Worm (Caenorhabditis elegans) whole organism, early embryonic: ENCODE measurements around the gene cutl-18.

Experiments used
- B0310.2 ChIP-seq: sonication (generic microtip); optimal IDR thresholded peaks from 2 replicates; lab custom pipeline; 2016; ENCODE audit warnings: mild to moderate bottlenecking, missing genetic modification characterization, missing compliant biosample characterization
- F13C5.2 ChIP-seq: sonication (generic microtip); optimal IDR thresholded peaks from 2 replicates; lab custom pipeline; 2017; ENCODE audit warnings: mild to moderate bottlenecking, missing genetic modification characterization, inconsistent platforms, missing compliant biosample characterization
- aly-1 ChIP-seq: sonication (generic microtip); optimal IDR thresholded peaks from 2 replicates; lab custom pipeline; 2016; ENCODE audit warnings: missing genetic modification characterization, missing compliant biosample characterization
- ama-1 ChIP-seq: fragments of 150-350 bp; optimal IDR thresholded peaks from 2 replicates; lab custom pipeline; 2014
- ceh-13 ChIP-seq: fragments of 200-800 bp; sonication (Bioruptor generic); optimal IDR thresholded peaks from 2 replicates; lab custom pipeline; 2018; ENCODE audit warnings: mild to moderate bottlenecking, missing genetic modification characterization, missing compliant biosample characterization
- ceh-36 ChIP-seq: sonication (generic microtip); optimal IDR thresholded peaks from 2 replicates; lab custom pipeline; 2016; ENCODE audit warnings: missing genetic modification characterization, inconsistent platforms, missing compliant biosample characterization
- ets-7 ChIP-seq: sonication (generic microtip); optimal IDR thresholded peaks from 2 replicates; lab custom pipeline; 2016; ENCODE audit warnings: missing genotype, missing genetic modification characterization, missing compliant biosample characterization
- flt-1 ChIP-seq: fragments of 200-800 bp; sonication (Bioruptor generic); IDR thresholded peaks from 2 replicates; pipeline ENCODE4 v1.3.6; 2022; ENCODE audit warnings: missing genetic modification characterization, missing compliant biosample characterization
- hmbx-1 ChIP-seq: sonication (generic microtip); optimal IDR thresholded peaks from 2 replicates; lab custom pipeline; 2016; ENCODE audit warnings: mild to moderate bottlenecking, missing genetic modification characterization, missing compliant biosample characterization
- hmg-4 ChIP-seq: fragments of 200-800 bp; sonication (Bioruptor generic); optimal IDR thresholded peaks from 2 replicates; lab custom pipeline; 2018; ENCODE audit warnings: mild to moderate bottlenecking, missing genetic modification characterization, missing compliant biosample characterization
- hnd-1 ChIP-seq: sonication (generic microtip); optimal IDR thresholded peaks from 2 replicates; lab custom pipeline; 2016; ENCODE audit warnings: missing genetic modification characterization, missing compliant biosample characterization
- pes-1 ChIP-seq: fragments of 200-800 bp; sonication (Bioruptor generic); IDR thresholded peaks from 2 replicates; pipeline ENCODE4 v1.3.6; 2022; ENCODE audit warnings: missing genetic modification reagents, missing genetic modification characterization, missing compliant biosample characterization
- scrt-1 ChIP-seq: fragments of 200-800 bp; sonication (Bioruptor generic); IDR thresholded peaks from 2 replicates; pipeline ENCODE4 v1.3.6; 2022; ENCODE audit warnings: missing genetic modification characterization, missing compliant biosample characterization
- sea-1 ChIP-seq: fragments of 200-800 bp; sonication (Bioruptor generic); conservative IDR thresholded peaks from 2 replicates; pipeline ENCODE4 v1.3.6; 2022; ENCODE audit warnings: missing genetic modification characterization, missing compliant biosample characterization
- tbx-11 ChIP-seq: fragments of 200-800 bp; sonication (Bioruptor generic); IDR thresholded peaks from 2 replicates; pipeline ENCODE4 v1.3.6; 2022; ENCODE audit warnings: missing genetic modification characterization, missing compliant biosample characterization
- tbx-37 ChIP-seq: fragments of 200-800 bp; sonication (Bioruptor generic); conservative IDR thresholded peaks from 2 replicates; pipeline ENCODE4 v1.3.6; 2022; ENCODE audit warnings: missing genetic modification reagents, missing genetic modification characterization, missing compliant biosample characterization
- tra-4 ChIP-seq: sonication (generic microtip); optimal IDR thresholded peaks from 2 replicates; lab custom pipeline; 2017; ENCODE audit warnings: missing genetic modification characterization, missing compliant biosample characterization

The cutl-18 gene

DNA sequence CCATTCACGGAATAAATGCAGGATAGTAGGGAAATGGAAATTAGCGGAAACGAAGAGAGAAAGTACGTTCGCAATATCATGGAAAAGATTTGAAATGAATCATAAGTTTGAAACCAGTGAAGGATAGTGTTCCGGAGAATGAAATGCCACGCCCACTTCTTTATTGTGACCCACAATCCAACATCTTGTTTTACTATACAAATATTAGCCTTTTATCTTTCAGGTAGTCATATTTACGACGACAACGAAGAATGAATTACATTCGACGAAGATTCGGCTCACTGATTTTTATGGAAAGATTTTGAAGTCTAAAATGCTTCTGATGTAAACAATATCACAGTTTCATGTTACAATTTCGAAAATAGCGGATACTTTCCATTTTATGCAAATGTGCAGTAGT lies at the start of gene cutl-18:
Gene cutl-18, minus strand, starts transcription at position 101 of the 400 bp plus-strand sequence.
- TF ChIP-seq B0310.2 (tag; lab: Kevin White, UChicago) (no peak), hnd-1 (no peak), tbx-11 (GFP tag; lab: Robert Waterston, UW) (no peak), ama-1 (lab: Kevin White, UChicago) (no peak), scrt-1 (GFP tag; lab: Robert Waterston, UW) (no peak), hmg-4 (GFP tag; lab: Kevin White, UChicago) (no peak), ets-7 (no peak), hmbx-1 (no peak)

ce11 chrV:11366129-11366528 lies 49.4 kb upstream of the cutl-18 start, which contains the start of gene dop-5:
Gene dop-5 (minus strand): TSS chrV:11366229.
- no peak for TF ChIP-seq F13C5.2 (tag; lab: Kevin White, UChicago)
- TF ChIP-seq ama-1 (lab: Kevin White, UChicago): no peak
- TF ChIP-seq hmbx-1: no peak
- no peak for TF ChIP-seq pes-1
- TF ChIP-seq hmg-4 (GFP tag; lab: Kevin White, UChicago): no peak
- no peak for TF ChIP-seq scrt-1 (GFP tag; lab: Robert Waterston, UW)
- TF ChIP-seq tra-4: no peak
- TF ChIP-seq sea-1 (GFP tag; lab: Robert Waterston, UW): no peak
- no peak for TF ChIP-seq aly-1 (tag; lab: Kevin White, UChicago)
- no peak for TF ChIP-seq tbx-11 (GFP tag; lab: Robert Waterston, UW)
- TF ChIP-seq hnd-1: no peak
- no peak for TF ChIP-seq B0310.2 (tag; lab: Kevin White, UChicago)
- TF ChIP-seq ceh-36 (tag; lab: Kevin White, UChicago): no peak

- TF ChIP-seq aly-1 (tag; lab: Kevin White, UChicago) (no peak), flt-1 (GFP tag; lab: Robert Waterston, UW) (no peak), hmg-4 (GFP tag; lab: Kevin White, UChicago) (no peak), pes-1 (no peak), hmbx-1 (no peak), ets-7 (no peak), ceh-13 (GFP tag; lab: Kevin White, UChicago) (no peak), ama-1 (lab: Kevin White, UChicago) (no peak), tbx-11 (GFP tag; lab: Robert Waterston, UW) (no peak), hnd-1 (no peak), tbx-37 (GFP tag; lab: Robert Waterston, UW) (no peak), F13C5.2 (tag; lab: Kevin White, UChicago) (no peak), scrt-1 (GFP tag; lab: Robert Waterston, UW) (no peak)
These were observed 46.9 kb upstream of the cutl-18 start for ce11 chrV:11363575-11363974.

DNA sequence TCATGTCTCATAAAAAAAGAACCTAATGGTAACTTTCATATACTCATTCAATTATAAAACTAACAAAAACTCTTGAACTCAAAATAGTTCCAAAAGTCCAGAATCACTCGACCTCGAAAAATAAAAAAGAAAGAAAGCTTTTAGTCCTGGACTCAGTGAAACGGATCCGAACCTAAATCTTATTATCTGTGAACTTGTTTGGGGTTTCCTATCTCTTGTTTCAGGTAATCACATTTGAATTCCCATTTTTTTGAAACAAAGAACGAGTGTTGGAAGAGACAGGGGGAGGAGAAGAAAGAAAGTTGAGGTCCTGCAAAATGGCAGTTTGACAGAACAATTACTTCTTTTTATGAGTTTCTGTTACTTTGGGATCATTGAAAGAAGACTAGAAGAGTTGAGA lies 37.6 kb upstream of the cutl-18 start:
- TF ChIP-seq tra-4 (no peak), F13C5.2 (tag; lab: Kevin White, UChicago) (no peak), ama-1 (lab: Kevin White, UChicago) (no peak), hmbx-1 (no peak)

DNA sequence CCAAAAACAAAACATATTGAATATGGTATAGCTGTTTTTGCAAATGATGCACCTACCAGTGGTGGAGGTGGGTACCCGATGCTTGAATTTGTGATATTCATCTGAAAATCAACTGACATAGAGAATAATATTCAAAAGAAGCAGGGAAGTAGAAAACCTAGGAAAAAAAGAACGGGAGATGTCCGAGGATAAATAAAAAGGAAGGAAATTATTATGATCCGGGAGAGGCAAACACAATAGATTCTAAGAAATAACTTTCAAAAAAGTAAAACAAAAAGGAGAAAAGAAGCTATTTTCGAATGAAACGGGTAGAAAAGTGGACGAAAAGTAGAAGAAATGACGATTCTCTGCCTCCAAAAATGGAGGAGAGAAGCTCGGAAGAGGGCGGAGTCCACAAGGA lies 36.2 kb upstream of the cutl-18 start, which contains the start of gene npr-25:
Gene npr-25, minus strand, starts transcription at position 101 of the 400 bp plus-strand sequence.
- no peak for TF ChIP-seq B0310.2 (tag; lab: Kevin White, UChicago)
- no peak for TF ChIP-seq pes-1
- no peak for TF ChIP-seq hmg-4 (GFP tag; lab: Kevin White, UChicago)
- TF ChIP-seq aly-1 (tag; lab: Kevin White, UChicago): no peak
- no peak for TF ChIP-seq ets-7
- TF ChIP-seq ceh-13 (GFP tag; lab: Kevin White, UChicago): no peak
- TF ChIP-seq scrt-1 (GFP tag; lab: Robert Waterston, UW): no peak
- TF ChIP-seq ama-1 (lab: Kevin White, UChicago): no peak
- no peak for TF ChIP-seq hnd-1
- no peak for TF ChIP-seq F13C5.2 (tag; lab: Kevin White, UChicago)
- no peak for TF ChIP-seq sea-1 (GFP tag; lab: Robert Waterston, UW)
- TF ChIP-seq flt-1 (GFP tag; lab: Robert Waterston, UW): no peak
- TF ChIP-seq tra-4: no peak
- no peak for TF ChIP-seq tbx-37 (GFP tag; lab: Robert Waterston, UW)
- TF ChIP-seq tbx-11 (GFP tag; lab: Robert Waterston, UW): no peak
- TF ChIP-seq hmbx-1: no peak
- no peak for TF ChIP-seq ceh-36 (tag; lab: Kevin White, UChicago)

ce11 chrV:11351263-11351662 lies 34.6 kb upstream of the cutl-18 start:
- TF ChIP-seq hnd-1 (no peak), ama-1 (lab: Kevin White, UChicago) (no peak), F13C5.2 (tag; lab: Kevin White, UChicago) (no peak), B0310.2 (tag; lab: Kevin White, UChicago) (no peak), tbx-11 (GFP tag; lab: Robert Waterston, UW) (no peak), sea-1 (GFP tag; lab: Robert Waterston, UW) (no peak), hmg-4 (GFP tag; lab: Kevin White, UChicago) (no peak), aly-1 (tag; lab: Kevin White, UChicago) (no peak), ets-7 (no peak), tra-4 (no peak), hmbx-1 (no peak), tbx-37 (GFP tag; lab: Robert Waterston, UW) (no peak), pes-1 (no peak), flt-1 (GFP tag; lab: Robert Waterston, UW) (no peak), ceh-36 (tag; lab: Kevin White, UChicago) (no peak), scrt-1 (GFP tag; lab: Robert Waterston, UW) (no peak), ceh-13 (GFP tag; lab: Kevin White, UChicago) (no peak)

DNA sequence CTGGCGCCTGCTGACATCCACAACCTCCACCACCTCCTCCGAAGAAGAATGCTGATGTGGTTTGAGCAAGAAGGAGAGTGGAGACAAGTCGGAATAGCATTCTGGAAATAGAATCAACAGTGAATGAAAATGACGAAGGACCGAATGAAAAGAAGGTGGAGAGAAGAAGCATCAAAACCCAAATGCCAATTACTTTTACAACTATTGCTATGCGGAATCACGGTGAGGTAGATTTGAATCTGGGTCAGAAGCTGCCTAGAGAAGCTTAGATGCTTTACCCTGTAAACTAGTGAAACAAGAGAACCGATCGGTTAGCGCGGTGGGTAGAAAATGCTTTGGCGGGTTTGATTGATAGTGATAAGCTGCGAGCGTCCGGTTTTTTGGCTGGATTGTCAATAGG lies 30.2 kb upstream of the cutl-18 start, which contains the start of gene grl-7:
Gene grl-7, minus strand, starts transcription at position 101 of the 400 bp plus-strand sequence.
- TF ChIP-seq pes-1: no peak
- no peak for TF ChIP-seq flt-1 (GFP tag; lab: Robert Waterston, UW)

- TF ChIP-seq ama-1 (lab: Kevin White, UChicago) (peak; percentile 60), flt-1 (GFP tag; lab: Robert Waterston, UW) (0 out of 2 replicates have a peak, but pooled peaks have one; percentile 22), hmg-4 (GFP tag; lab: Kevin White, UChicago) (no peak), B0310.2 (tag; lab: Kevin White, UChicago) (peak; percentile 11), tra-4 (peak; percentile 14)
These were observed 28.2 kb upstream of the cutl-18 start for ce11 chrV:11344816-11345336.
